Fruit fly (Drosophila melanogaster) S2 (cell line): ENCODE measurements around the gene Ankrd49.

Experiments
- CG8478 ChIP-seq: fragments of >200 bp; optimal IDR thresholded peaks from 2 replicates; lab custom pipeline; 2018
- CTCF ChIP-seq, 2 experiments: fragments of >200 bp; optimal IDR thresholded peaks; 2 replicates each; lab custom pipeline; 2018

dm6 chr2L:15016031-15016430 lies 8.8 kb upstream of the Ankrd49 start, which contains the start of gene GABA-B-R1:
- TF ChIP-seq CG8478 (lab: Kevin White, UChicago) (no peak), CTCF (optimal IDR thresholded peaks at IDR 0.05; lab: Kevin White, UChicago) (no peak)
